Worm (Caenorhabditis elegans): ENCODE measurements around the gene hum-4.

- TF ChIP-seq unc-55 (GFP tag; optimal IDR thresholded peaks at IDR 0.05) (no peak), snpc-4 (tag; optimal IDR thresholded peaks at IDR 0.05) (no peak), blmp-1 (tag; optimal IDR thresholded peaks at IDR 0.05; ENCODE audit: insufficient read depth) (no peak), lin-13 (GFP tag; optimal IDR thresholded peaks at IDR 0.05) (no peak), ZK546.5 (tag; optimal IDR thresholded peaks at IDR 0.05) (no peak), ama-1 (optimal IDR thresholded peaks at IDR 0.05) (no peak), unc-62 (GFP tag; optimal IDR thresholded peaks at IDR 0.05) (no peak), ztf-4 (tag; optimal IDR thresholded peaks at IDR 0.05) (no peak), dmd-4 (tag; optimal IDR thresholded peaks at IDR 0.05) (no peak), ztf-1 (GFP tag; conservative IDR thresholded peaks at IDR 0.05) (no peak), lsy-2 (tag; optimal IDR thresholded peaks at IDR 0.05) (no peak)
Observed at ce11 chrX:11385916-11386315, 47.5 kb downstream of the hum-4 start.

Measured in whole organism, L2 larva.